Worm (Caenorhabditis elegans) whole organism, mixed stage, embryonic: ENCODE data around the gene C25D7.10.

Source experiments
- bed-3 ChIP-seq: fragments of 200-800 bp; sonication (Bioruptor generic); optimal IDR thresholded peaks from 3 replicates; lab custom pipeline; 2018; ENCODE audit warnings: mild to moderate bottlenecking, missing genetic modification characterization, moderate library complexity, missing compliant biosample characterization
- ceh-43 ChIP-seq: fragments of 200-800 bp; sonication (Bioruptor generic); optimal IDR thresholded peaks from 2 replicates; lab custom pipeline; 2018; ENCODE audit warnings: mild to moderate bottlenecking, missing genetic modification characterization, moderate library complexity, missing compliant biosample characterization
- ceh-83 ChIP-seq: fragments of 200-800 bp; sonication (Bioruptor generic); optimal IDR thresholded peaks from 2 replicates; lab custom pipeline; 2018; ENCODE audit warnings: mild to moderate bottlenecking, missing genetic modification characterization, missing compliant biosample characterization
- ces-1 ChIP-seq: fragments of 150-350 bp; optimal IDR thresholded peaks from 2 replicates; lab custom pipeline; 2014; ENCODE audit warnings: missing biosample characterization, missing genetic modification reagents, missing genetic modification characterization
- elt-1 ChIP-seq: sonication (generic microtip); optimal IDR thresholded peaks from 2 replicates; lab custom pipeline; 2017; ENCODE audit warnings: missing genetic modification characterization, mild to moderate bottlenecking, missing compliant biosample characterization, antibody characterized with exemption, moderate library complexity, borderline replicate concordance; ENCODE audit not compliant: insufficient read depth
- elt-3 ChIP-seq: fragments of 150-350 bp; optimal IDR thresholded peaks from 2 replicates; lab custom pipeline; 2014; ENCODE audit warnings: missing biosample characterization, missing genetic modification characterization
- hlh-1 ChIP-seq: fragments of 150-350 bp; optimal IDR thresholded peaks from 2 replicates; lab custom pipeline; 2014; ENCODE audit warnings: missing biosample characterization, missing genetic modification reagents, missing genetic modification characterization
- lsy-2 ChIP-seq: fragments of 150-350 bp; optimal IDR thresholded peaks from 2 replicates; lab custom pipeline; 2014; ENCODE audit warnings: missing biosample characterization, missing genetic modification characterization
- mab-5 ChIP-seq: fragments of 150-350 bp; optimal IDR thresholded peaks from 2 replicates; lab custom pipeline; 2014; ENCODE audit warnings: missing biosample characterization, missing genetic modification characterization
- nhr-237 ChIP-seq: fragments of 150-350 bp; optimal IDR thresholded peaks from 2 replicates; lab custom pipeline; 2014; ENCODE audit warnings: missing biosample characterization, missing genetic modification characterization
- snpc-4 ChIP-seq: fragments of 150-350 bp; optimal IDR thresholded peaks from 2 replicates; lab custom pipeline; 2014; ENCODE audit warnings: missing biosample characterization, missing genetic modification characterization
- unc-39 ChIP-seq: fragments of 150-350 bp; optimal IDR thresholded peaks from 2 replicates; lab custom pipeline; 2014; ENCODE audit warnings: missing biosample characterization, missing genetic modification characterization
- unc-62 ChIP-seq: fragments of 150-350 bp; optimal IDR thresholded peaks from 2 replicates; lab custom pipeline; 2014; ENCODE audit warnings: missing biosample characterization, missing genetic modification reagents, missing genetic modification characterization
- ztf-11 ChIP-seq: fragments of 150-350 bp; optimal IDR thresholded peaks from 2 replicates; lab custom pipeline; 2014; ENCODE audit warnings: missing biosample characterization, missing genetic modification characterization

- TF ChIP-seq elt-3 (tag; lab: Kevin White, UChicago) (no peak), elt-1 (tag; lab: Kevin White, UChicago) (no peak), ztf-11 (tag; lab: Kevin White, UChicago) (no peak), snpc-4 (tag; lab: Kevin White, UChicago) (no peak), lsy-2 (tag; lab: Kevin White, UChicago) (no peak), mab-5 (tag; lab: Kevin White, UChicago) (no peak), nhr-237 (no peak), unc-62 (GFP tag; lab: Kevin White, UChicago) (no peak), ces-1 (GFP tag; lab: Kevin White, UChicago) (no peak), hlh-1 (tag; lab: Kevin White, UChicago) (no peak), ceh-43 (no peak), bed-3 (no peak), ceh-83 (GFP tag; lab: Kevin White, UChicago) (no peak), unc-39 (tag; lab: Kevin White, UChicago) (no peak)
These were observed 44.4 kb downstream of the C25D7.10 start, which contains the start of gene T01G5.7 for ce11 chrV:15111660-15112059.
